Worm (Caenorhabditis elegans) whole organism, young adult: ENCODE results near the gene cdgs-1.

Experiments used
- C06A6.2 ChIP-seq: fragments of 200-800 bp; sonication (Bioruptor generic); conservative IDR thresholded peaks from 2 replicates; pipeline ENCODE4 v1.3.6; 2022; ENCODE audit warnings: missing genetic modification characterization, missing compliant biosample characterization
- D2030.7 ChIP-seq: fragments of 200-800 bp; sonication (Bioruptor generic); IDR thresholded peaks from 2 replicates; pipeline ENCODE4 v1.3.6; 2022; ENCODE audit warnings: missing genetic modification reagents, missing genetic modification characterization, missing compliant biosample characterization
- F23B12.7 ChIP-seq: sonication (generic microtip); optimal IDR thresholded peaks from 2 replicates; lab custom pipeline; 2017; ENCODE audit warnings: missing genetic modification characterization, mild to moderate bottlenecking, missing compliant biosample characterization, antibody characterized with exemption, moderate library complexity; ENCODE audit not compliant: insufficient read depth
- F49E8.2 ChIP-seq: sonication (generic microtip); optimal IDR thresholded peaks from 3 replicates; lab custom pipeline; 2017; ENCODE audit warnings: missing genetic modification characterization, mild to moderate bottlenecking, missing compliant biosample characterization, antibody characterized with exemption, moderate library complexity; ENCODE audit not compliant: insufficient read depth
- F57A8.1 ChIP-seq: fragments of 200-800 bp; sonication (Bioruptor generic); optimal IDR thresholded peaks from 2 replicates; lab custom pipeline; 2018; ENCODE audit warnings: mild to moderate bottlenecking, missing genetic modification characterization, moderate library complexity, missing compliant biosample characterization
- K11D2.4 ChIP-seq: fragments of 200-800 bp; sonication (Bioruptor generic); IDR thresholded peaks from 2 replicates; pipeline ENCODE4 v1.3.6; 2022; ENCODE audit warnings: missing genetic modification reagents, missing genetic modification characterization, missing compliant biosample characterization
- K12H6.12 ChIP-seq: fragments of 200-800 bp; sonication (Bioruptor generic); optimal IDR thresholded peaks from 2 replicates; lab custom pipeline; 2018; ENCODE audit warnings: mild to moderate bottlenecking, missing genetic modification characterization, missing compliant biosample characterization
- T26A5.8 ChIP-seq: sonication (generic microtip); optimal IDR thresholded peaks from 2 replicates; lab custom pipeline; 2016; ENCODE audit warnings: missing genetic modification characterization, missing compliant biosample characterization
- Y67H2A.10 ChIP-seq: fragments of 200-800 bp; sonication (Bioruptor generic); conservative IDR thresholded peaks from 2 replicates; pipeline ENCODE4 v1.3.6; 2022; ENCODE audit warnings: missing genetic modification reagents, missing genetic modification characterization, missing compliant biosample characterization
- aptf-2 ChIP-seq: fragments of 200-800 bp; sonication (Bioruptor generic); conservative IDR thresholded peaks from 2 replicates; pipeline ENCODE4 v1.3.6; 2022; ENCODE audit warnings: missing genetic modification reagents, missing genetic modification characterization, missing compliant biosample characterization
- aptf-3 ChIP-seq: fragments of 200-800 bp; sonication (Bioruptor generic); IDR thresholded peaks from 2 replicates; pipeline ENCODE4 v1.3.6; 2022; ENCODE audit warnings: missing genetic modification characterization, missing compliant biosample characterization
- atf-7 ChIP-seq: sonication (generic microtip); optimal IDR thresholded peaks from 2 replicates; lab custom pipeline; 2017; ENCODE audit warnings: mild to moderate bottlenecking, missing genetic modification characterization, missing compliant biosample characterization
- athp-1 ChIP-seq: sonication (generic microtip); optimal IDR thresholded peaks from 2 replicates; lab custom pipeline; 2017; ENCODE audit warnings: mild to moderate bottlenecking, missing genetic modification characterization, missing compliant biosample characterization
- attf-5 ChIP-seq: fragments of 200-800 bp; sonication (Bioruptor generic); optimal IDR thresholded peaks from 2 replicates; lab custom pipeline; 2018; ENCODE audit warnings: mild to moderate bottlenecking, missing genetic modification characterization, missing compliant biosample characterization
- bed-2 ChIP-seq: fragments of 200-800 bp; sonication (Bioruptor generic); IDR thresholded peaks from 2 replicates; pipeline ENCODE4 v1.3.6; 2022; ENCODE audit warnings: missing genetic modification reagents, missing genetic modification characterization, missing compliant biosample characterization
- ccch-3 ChIP-seq: fragments of 200-800 bp; sonication (Bioruptor generic); optimal IDR thresholded peaks from 2 replicates; lab custom pipeline; 2018; ENCODE audit warnings: mild to moderate bottlenecking, missing genetic modification characterization, missing compliant biosample characterization
- cebp-1 ChIP-seq, 2 experiments: fragments of 200-800 bp in 1 of 2; sonication (Bioruptor generic) in 1 of 2; sonication (generic microtip) in 1 of 2; IDR thresholded peaks in 1 of 2; optimal IDR thresholded peaks in 1 of 2; 2 replicates each; pipeline versions ENCODE4 v1.3.6 to Lab custom; 2017 to 2022; ENCODE audit warnings: missing compliant biosample characterization in 2 of 2, missing genetic modification characterization in 2 of 2, mild to moderate bottlenecking in 1 of 2, missing genetic modification reagents in 1 of 2, moderate library complexity in 1 of 2
- ceh-100 ChIP-seq: fragments of 200-800 bp; sonication (Bioruptor generic); IDR thresholded peaks from 2 replicates; pipeline ENCODE4 v1.3.6; 2022; ENCODE audit warnings: missing genetic modification reagents, missing genetic modification characterization, missing compliant biosample characterization
- ceh-27 ChIP-seq: fragments of 200-800 bp; sonication (Bioruptor generic); optimal IDR thresholded peaks from 2 replicates; lab custom pipeline; 2018; ENCODE audit warnings: mild to moderate bottlenecking, missing genetic modification characterization, moderate library complexity, missing compliant biosample characterization
- ceh-58 ChIP-seq: fragments of 200-800 bp; sonication (Bioruptor generic); IDR thresholded peaks from 2 replicates; pipeline ENCODE4 v1.3.6; 2022; ENCODE audit warnings: missing genetic modification characterization, missing compliant biosample characterization
- dox-1 ChIP-seq: fragments of 200-800 bp; sonication (Bioruptor generic); IDR thresholded peaks from 2 replicates; pipeline ENCODE4 v1.3.6; 2022; ENCODE audit warnings: missing genetic modification reagents, missing genetic modification characterization, missing compliant biosample characterization
- dpff-1 ChIP-seq: sonication (generic microtip); optimal IDR thresholded peaks from 2 replicates; lab custom pipeline; 2017; ENCODE audit warnings: mild to moderate bottlenecking, missing genetic modification characterization, missing compliant biosample characterization
- dpl-1 ChIP-seq: fragments of 150-350 bp; optimal IDR thresholded peaks from 2 replicates; lab custom pipeline; 2014; ENCODE audit warnings: missing biosample characterization, missing genetic modification reagents, missing genetic modification characterization
- efl-1 ChIP-seq: fragments of 150-350 bp; optimal IDR thresholded peaks from 2 replicates; lab custom pipeline; 2014; ENCODE audit warnings: missing biosample characterization, missing genetic modification reagents, missing genetic modification characterization
- ekl-4 ChIP-seq: fragments of 200-800 bp; sonication (Bioruptor generic); IDR thresholded peaks from 2 replicates; pipeline ENCODE4 v1.3.6; 2022; ENCODE audit warnings: missing genetic modification reagents, missing genetic modification characterization, missing compliant biosample characterization
- him-1 ChIP-seq: sonication (generic microtip); optimal IDR thresholded peaks from 2 replicates; lab custom pipeline; 2016; ENCODE audit warnings: missing genotype, missing genetic modification reagents, missing genetic modification characterization, missing compliant biosample characterization
- hmg-1.2 ChIP-seq: fragments of 200-800 bp; sonication (Bioruptor generic); IDR thresholded peaks from 2 replicates; pipeline ENCODE4 v1.3.6; 2022; ENCODE audit warnings: missing genetic modification reagents, missing genetic modification characterization, missing compliant biosample characterization
- hmg-20 ChIP-seq: fragments of 200-800 bp; sonication (Bioruptor generic); IDR thresholded peaks from 2 replicates; pipeline ENCODE4 v1.3.6; 2022; ENCODE audit warnings: missing genetic modification reagents, missing genetic modification characterization, missing compliant biosample characterization
- let-526 ChIP-seq: fragments of 200-800 bp; sonication (Bioruptor generic); IDR thresholded peaks from 2 replicates; pipeline ENCODE4 v1.3.6; 2022; ENCODE audit warnings: missing genetic modification reagents, missing genetic modification characterization, missing compliant biosample characterization
- lir-1 ChIP-seq: fragments of 200-800 bp; sonication (Bioruptor generic); conservative IDR thresholded peaks from 2 replicates; pipeline ENCODE4 v1.3.6; 2022; ENCODE audit warnings: missing genetic modification reagents, missing genetic modification characterization, missing compliant biosample characterization
- madf-10 ChIP-seq: sonication (generic microtip); optimal IDR thresholded peaks from 2 replicates; lab custom pipeline; 2016; ENCODE audit warnings: mild to moderate bottlenecking, missing genetic modification characterization, missing compliant biosample characterization
- madf-3 ChIP-seq: fragments of 200-800 bp; sonication (Bioruptor generic); IDR thresholded peaks from 2 replicates; pipeline ENCODE4 v1.3.6; 2022; ENCODE audit warnings: missing genetic modification reagents, missing genetic modification characterization, missing compliant biosample characterization
- mes-4 ChIP-seq: sonication (generic microtip); optimal IDR thresholded peaks from 2 replicates; lab custom pipeline; 2016; ENCODE audit warnings: missing genotype, missing genetic modification characterization, missing compliant biosample characterization
- nhr-120 ChIP-seq: fragments of 200-800 bp; sonication (Bioruptor generic); IDR thresholded peaks from 2 replicates; pipeline ENCODE4 v1.3.6; 2022; ENCODE audit warnings: missing genetic modification characterization, missing compliant biosample characterization
- nhr-80 ChIP-seq: sonication (generic microtip); optimal IDR thresholded peaks from 2 replicates; lab custom pipeline; 2016; ENCODE audit warnings: missing genetic modification characterization, missing compliant biosample characterization
- nhr-90 ChIP-seq: sonication (generic microtip); optimal IDR thresholded peaks from 2 replicates; lab custom pipeline; 2016; ENCODE audit warnings: missing genotype, mild to moderate bottlenecking, missing genetic modification characterization, missing compliant biosample characterization
- pha-4 ChIP-seq: fragments of 150-350 bp; sonication (generic microtip); optimal IDR thresholded peaks from 2 replicates; lab custom pipeline; 2014; ENCODE audit warnings: missing biosample characterization, missing genetic modification reagents, missing genetic modification characterization
- rpc-1 ChIP-seq, 2 experiments: fragments of 150-350 bp in 1 of 2; sonication (generic microtip) in 1 of 2; optimal IDR thresholded peaks; 2 replicates each; lab custom pipeline; 2014 to 2018; ENCODE audit warnings: missing biosample characterization in 1 of 2, missing genetic modification characterization in 1 of 2, missing genetic modification reagents in 1 of 2, missing genotype in 1 of 2
- snpc-4 ChIP-seq, 5 experiments: fragments of 150-350 bp in 1 of 5; sonication (generic microtip) in 4 of 5; optimal IDR thresholded peaks; 2 replicates each; lab custom pipeline; 2014 to 2018; ENCODE audit warnings: missing genetic modification characterization in 5 of 5, missing biosample characterization in 3 of 5, antibody characterized with exemption in 2 of 5, mild to moderate bottlenecking in 2 of 5, missing compliant biosample characterization in 2 of 5, missing genotype in 2 of 5, moderate library complexity in 2 of 5, missing genetic modification reagents in 1 of 5
- tbp1 ChIP-seq: fragments of 200-800 bp; sonication (Bioruptor generic); optimal IDR thresholded peaks from 2 replicates; lab custom pipeline; 2018; ENCODE audit warnings: mild to moderate bottlenecking, missing genetic modification characterization, missing compliant biosample characterization
- tlf-1 ChIP-seq: fragments of 200-800 bp; sonication (Bioruptor generic); optimal IDR thresholded peaks from 2 replicates; lab custom pipeline; 2018; ENCODE audit warnings: mild to moderate bottlenecking, missing genetic modification characterization, missing compliant biosample characterization
- unc-130 ChIP-seq: sonication (generic microtip); optimal IDR thresholded peaks from 2 replicates; lab custom pipeline; 2016; ENCODE audit warnings: missing genetic modification reagents, missing genetic modification characterization, missing compliant biosample characterization
- ztf-18 ChIP-seq: sonication (generic microtip); optimal IDR thresholded peaks from 2 replicates; lab custom pipeline; 2016; ENCODE audit warnings: missing genotype, mild to moderate bottlenecking, missing genetic modification characterization, missing compliant biosample characterization
- ztf-26 ChIP-seq: sonication (generic microtip); optimal IDR thresholded peaks from 2 replicates; lab custom pipeline; 2017; ENCODE audit warnings: missing genetic modification characterization, missing compliant biosample characterization
- ztf-28 ChIP-seq: fragments of 200-800 bp; sonication (Bioruptor generic); IDR thresholded peaks from 2 replicates; pipeline ENCODE4 v1.3.6; 2022; ENCODE audit warnings: missing genetic modification reagents, missing genetic modification characterization, missing compliant biosample characterization
- ztf-6 ChIP-seq: fragments of 200-800 bp; sonication (Bioruptor generic); IDR thresholded peaks from 2 replicates; pipeline ENCODE4 v1.3.6; 2022; ENCODE audit warnings: missing genetic modification reagents, missing genetic modification characterization, missing compliant biosample characterization

The cdgs-1 gene

ce11 chrIV:7815683-7816183 lies at the start of gene cdgs-1:
TSS of gene cdgs-1 (minus strand) at chrIV:7815733.
- TF ChIP-seq pha-4 (no peak), athp-1 (tag; lab: Kevin White, UChicago) (no peak), nhr-90 (tag; lab: Kevin White, UChicago) (no peak), ztf-6 (GFP tag; lab: Robert Waterston, UW) (no peak), tlf-1 (GFP tag; lab: Kevin White, UChicago) (no peak), dpl-1 (GFP tag; lab: Kevin White, UChicago) (no peak), K11D2.4 (GFP tag; lab: Robert Waterston, UW) (no peak), snpc-4 (GFP tag; optimal IDR thresholded peaks at IDR 0.05; lab: Kevin White, UChicago) (no peak), snpc-4 (tag; optimal IDR thresholded peaks at IDR 0.05; lab: Kevin White, UChicago) (peak in 1 of 4 experiments; percentile 17), T26A5.8 (tag; lab: Kevin White, UChicago) (no peak), F23B12.7 (no peak), ekl-4 (GFP tag; lab: Robert Waterston, UW) (no peak), aptf-3 (GFP tag; lab: Robert Waterston, UW) (no peak), efl-1 (no peak), ztf-18 (tag; lab: Kevin White, UChicago) (no peak), hmg-20 (GFP tag; lab: Robert Waterston, UW) (no peak), atf-7 (tag; lab: Kevin White, UChicago) (no peak), ceh-58 (GFP tag; lab: Robert Waterston, UW) (no peak), D2030.7 (GFP tag; lab: Robert Waterston, UW) (no peak), ceh-100 (GFP tag; lab: Robert Waterston, UW) (no peak), dox-1 (GFP tag; lab: Robert Waterston, UW) (no peak), ztf-28 (GFP tag; lab: Robert Waterston, UW) (no peak), unc-130 (GFP tag; lab: Kevin White, UChicago) (no peak), hmg-1.2 (peak; percentile 87; the same call in 1 of the 2 replicates), C06A6.2 (GFP tag; lab: Robert Waterston, UW) (no peak), lir-1 (GFP tag; lab: Robert Waterston, UW) (no peak), let-526 (no peak), F57A8.1 (GFP tag; lab: Kevin White, UChicago) (no peak), attf-5 (GFP tag; lab: Kevin White, UChicago) (peak; percentile 51), rpc-1 (optimal IDR thresholded peaks at IDR 0.05; lab: Kevin White, UChicago) (no peak), rpc-1 (tag; optimal IDR thresholded peaks at IDR 0.05; lab: Kevin White, UChicago) (no peak), ccch-3 (GFP tag; lab: Kevin White, UChicago) (no peak), ztf-26 (tag; lab: Kevin White, UChicago) (no peak), K12H6.12 (peak; percentile 4), tbp1 (peak; percentile 29), nhr-80 (peak; percentile 18), cebp-1 (GFP tag; IDR thresholded peaks at IDR 0.05; lab: Robert Waterston, UW) (no peak), cebp-1 (tag; optimal IDR thresholded peaks at IDR 0.05; lab: Kevin White, UChicago) (peak; percentile 60), madf-3 (GFP tag; lab: Robert Waterston, UW) (no peak), madf-10 (tag; lab: Kevin White, UChicago) (no peak)

DNA sequence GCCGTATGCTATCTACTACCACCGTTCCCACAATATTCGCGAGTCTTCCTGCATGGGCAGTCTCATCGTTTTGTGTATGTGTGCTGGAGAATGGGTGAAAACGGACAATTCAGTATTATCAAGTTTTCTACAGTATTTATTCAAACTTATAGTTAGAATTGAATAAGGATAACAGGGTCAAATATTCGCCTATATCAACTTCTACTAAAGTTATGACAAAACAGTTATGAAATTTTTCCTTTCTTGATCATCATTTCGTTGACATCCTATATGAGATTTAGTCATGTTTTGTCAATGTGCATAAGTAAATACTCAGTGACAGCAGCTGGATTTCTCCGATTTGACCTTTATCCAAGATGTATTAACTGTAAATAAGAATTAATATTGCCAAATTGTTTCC lies 35.8 kb upstream of the cdgs-1 start:
- TF ChIP-seq ceh-27 (GFP tag; lab: Kevin White, UChicago) (no peak), mes-4 (tag; lab: Kevin White, UChicago) (no peak), bed-2 (GFP tag; lab: Robert Waterston, UW) (no peak), ccch-3 (GFP tag; lab: Kevin White, UChicago) (no peak), dpff-1 (no peak), F49E8.2 (no peak), him-1 (tag; lab: Kevin White, UChicago) (no peak), Y67H2A.10 (GFP tag; lab: Robert Waterston, UW) (no peak), aptf-2 (GFP tag; lab: Robert Waterston, UW) (no peak), nhr-120 (no peak)
